Fruit fly (Drosophila melanogaster): ENCODE results near the gene CheB38a.

Gene CheB38a

dm6 chr2L:20829309-20829708 lies 11.0 kb upstream of the CheB38a start, which contains the start of gene CG31673:
Gene CG31673 (plus strand): TSS chr2L:20829609.
- TF ChIP-seq CG17568 (GFP tag; optimal IDR thresholded peaks at IDR 0.05) (no peak), Trl (optimal IDR thresholded peaks at IDR 0.05) (peak; percentile 38 to 63), Trl (GFP tag; optimal IDR thresholded peaks at IDR 0.05) (no peak)

- TF ChIP-seq Mad (GFP tag; optimal IDR thresholded peaks at IDR 0.05), result no peak
- peak; percentile 71 for TF ChIP-seq grn (GFP tag; optimal IDR thresholded peaks at IDR 0.05)
- no peak for TF ChIP-seq CG10431 (GFP tag; optimal IDR thresholded peaks at IDR 0.05)
- TF ChIP-seq CG31224 (GFP tag; IDR thresholded peaks at IDR 0.05), result no peak
- peak; percentile 23 for TF ChIP-seq CG10543 (GFP tag; optimal IDR thresholded peaks at IDR 0.05)
- TF ChIP-seq sug (tag; optimal IDR thresholded peaks at IDR 0.05), result peak; percentile 97
- no peak for TF ChIP-seq CG18599 (GFP tag; optimal IDR thresholded peaks at IDR 0.05)
- peak; percentile 81 for TF ChIP-seq exex (tag; optimal IDR thresholded peaks at IDR 0.05)
- TF ChIP-seq Hr3 (GFP tag; optimal IDR thresholded peaks at IDR 0.05), result no peak
- TF ChIP-seq Asciz (GFP tag; optimal IDR thresholded peaks at IDR 0.05), result no peak
- peak; percentile 42; the same call in 1 of the 2 replicates for TF ChIP-seq GATAe (GFP tag; conservative IDR thresholded peaks at IDR 0.05)
- TF ChIP-seq CG7786 (GFP tag; optimal IDR thresholded peaks at IDR 0.05), result no peak
- no peak for TF ChIP-seq Mes4 (GFP tag; optimal IDR thresholded peaks at IDR 0.05)
- no peak for TF ChIP-seq ara (GFP tag; IDR thresholded peaks at IDR 0.05)
- peak; percentile 61 for TF ChIP-seq mirr (GFP tag; optimal IDR thresholded peaks at IDR 0.05)
- no peak for TF ChIP-seq CG30020 (tag; optimal IDR thresholded peaks at IDR 0.05)
- no peak for TF ChIP-seq ham (GFP tag; IDR thresholded peaks at IDR 0.05)
- no peak for TF ChIP-seq eve (GFP tag; optimal IDR thresholded peaks at IDR 0.05)
- TF ChIP-seq CG10147 (GFP tag; optimal IDR thresholded peaks at IDR 0.05), result no peak
- no peak for TF ChIP-seq dmrt99B (tag; optimal IDR thresholded peaks at IDR 0.05)
- TF ChIP-seq sd (tag; optimal IDR thresholded peaks at IDR 0.05), result peak; percentile 33
- TF ChIP-seq HmgZ (tag; optimal IDR thresholded peaks at IDR 0.05), result peak; percentile 21
- no peak for TF ChIP-seq gce (GFP tag; IDR thresholded peaks at IDR 0.05)
- TF ChIP-seq wek (GFP tag; optimal IDR thresholded peaks at IDR 0.05), result no peak
- TF ChIP-seq CG14050 (GFP tag; IDR thresholded peaks at IDR 0.05), result no peak
- peak; percentile 66 for TF ChIP-seq CG34376 (GFP tag; optimal IDR thresholded peaks at IDR 0.05)
- TF ChIP-seq Pdp1 (GFP tag; optimal IDR thresholded peaks at IDR 0.05), result peak in 1 of 2 experiments; percentile 24
These were observed 10.4 kb upstream of the CheB38a start for dm6 chr2L:20828701-20829100.

- TF ChIP-seq CG17568 (GFP tag; optimal IDR thresholded peaks at IDR 0.05) (no peak), CG9876 (GFP tag; optimal IDR thresholded peaks at IDR 0.05) (no peak), mirr (GFP tag; optimal IDR thresholded peaks at IDR 0.05) (peak; percentile 50), exex (tag; optimal IDR thresholded peaks at IDR 0.05) (peak; percentile 68), CG9932 (GFP tag; IDR thresholded peaks at IDR 0.05) (no peak), CG11504 (tag; optimal IDR thresholded peaks at IDR 0.05) (no peak), knrl (GFP tag; IDR thresholded peaks at IDR 0.05; ENCODE audit: partially characterized antibody) (no peak), sug (tag; optimal IDR thresholded peaks at IDR 0.05) (peak; percentile 68), Ptx1 (GFP tag; IDR thresholded peaks at IDR 0.05) (no peak), CG34376 (GFP tag; optimal IDR thresholded peaks at IDR 0.05) (peak; percentile 63), zfh1 (GFP tag; IDR thresholded peaks at IDR 0.05) (no peak), CG13287 (GFP tag; IDR thresholded peaks at IDR 0.05; ENCODE audit: partially characterized antibody) (no peak), CG5953 (GFP tag; IDR thresholded peaks at IDR 0.05) (no peak), B-H2 (GFP tag; optimal IDR thresholded peaks at IDR 0.05) (no peak), CG1647 (GFP tag; optimal IDR thresholded peaks at IDR 0.05) (no peak), CG4360 (GFP tag; IDR thresholded peaks at IDR 0.05) (no peak), pita (GFP tag; optimal IDR thresholded peaks at IDR 0.05) (no peak), CG1529 (GFP tag; optimal IDR thresholded peaks at IDR 0.05) (no peak), CG8089 (GFP tag; optimal IDR thresholded peaks at IDR 0.05) (no peak), Atf-2 (GFP tag; optimal IDR thresholded peaks at IDR 0.05) (no peak), usp (GFP tag; optimal IDR thresholded peaks at IDR 0.05) (no peak), lbe (GFP tag; optimal IDR thresholded peaks at IDR 0.05) (no peak)
These were observed 8.7 kb upstream of the CheB38a start for dm6 chr2L:20827045-20827444.

All from whole organism, embryonic.